Fruit fly (Drosophila melanogaster) whole organism, pupa: ENCODE measurements around the gene fit.

ENCODE experiments used
- CG10348 ChIP-seq: fragments of 200-800 bp; sonication (Bioruptor generic); IDR thresholded peaks from 2 replicates; pipeline ENCODE4 v1.3.6; 2022; ENCODE audit warnings: missing biosample characterization, missing genetic modification characterization
- CG12605 ChIP-seq: fragments of 200-800 bp; sonication (Bioruptor generic); IDR thresholded peaks from 2 replicates; pipeline ENCODE4 v1.3.6; 2022; ENCODE audit warnings: missing biosample characterization, missing genetic modification characterization
- CG13204 ChIP-seq: fragments of 200-800 bp; sonication (Bioruptor generic); optimal IDR thresholded peaks from 2 replicates; lab custom pipeline; 2018; ENCODE audit warnings: missing biosample characterization, mild to moderate bottlenecking, missing genetic modification characterization, moderate library complexity
- CG14655 ChIP-seq: fragments of 200-800 bp; sonication (Bioruptor generic); optimal IDR thresholded peaks from 3 replicates; lab custom pipeline; 2017; ENCODE audit warnings: mild to moderate bottlenecking, missing biosample characterization, missing genetic modification reagents, missing genetic modification characterization
- CG15710 ChIP-seq: fragments of 200-800 bp; sonication (Bioruptor generic); optimal IDR thresholded peaks from 2 replicates; lab custom pipeline; 2018; ENCODE audit warnings: missing biosample characterization, mild to moderate bottlenecking, missing genetic modification characterization, moderate library complexity
- CG17806 ChIP-seq: fragments of 200-800 bp; sonication (Bioruptor generic); optimal IDR thresholded peaks from 2 replicates; lab custom pipeline; 2018; ENCODE audit warnings: missing biosample characterization, mild to moderate bottlenecking, missing genetic modification characterization, moderate library complexity
- CG32121 ChIP-seq: fragments of 200-800 bp; sonication (Bioruptor generic); IDR thresholded peaks from 2 replicates; pipeline ENCODE4 v1.3.6; 2022; ENCODE audit warnings: missing biosample characterization, missing genetic modification characterization
- CG34367 ChIP-seq: fragments of 200-800 bp; sonication (Bioruptor generic); optimal IDR thresholded peaks from 2 replicates; lab custom pipeline; 2018; ENCODE audit warnings: missing biosample characterization, mild to moderate bottlenecking, missing genetic modification characterization
- CG4496 ChIP-seq: fragments of 200-800 bp; sonication (Bioruptor generic); IDR thresholded peaks from 3 replicates; pipeline ENCODE4 v1.3.6; 2022; ENCODE audit warnings: missing biosample characterization, missing genetic modification characterization
- CG8159 ChIP-seq: fragments of 200-800 bp; sonication (Bioruptor generic); optimal IDR thresholded peaks from 3 replicates; lab custom pipeline; 2018; ENCODE audit warnings: missing biosample characterization, mild to moderate bottlenecking, missing genetic modification characterization, moderate library complexity
- CG8301 ChIP-seq: fragments of 200-800 bp; sonication (Bioruptor generic); optimal IDR thresholded peaks from 2 replicates; lab custom pipeline; 2018; ENCODE audit warnings: missing biosample characterization, mild to moderate bottlenecking, missing genetic modification characterization
- CG9948 ChIP-seq: fragments of 200-800 bp; sonication (Bioruptor generic); optimal IDR thresholded peaks from 2 replicates; lab custom pipeline; 2018; ENCODE audit warnings: missing biosample characterization, mild to moderate bottlenecking, missing genetic modification characterization, moderate library complexity
- EcR ChIP-seq: fragments of 200-800 bp; sonication (Bioruptor generic); optimal IDR thresholded peaks from 3 replicates; lab custom pipeline; 2019; ENCODE audit warnings: missing biosample characterization, missing genetic modification characterization, mild to moderate bottlenecking, moderate library complexity, missing genetic modification reagents
- Ets98B ChIP-seq: fragments of 200-800 bp; sonication (Bioruptor generic); IDR thresholded peaks from 2 replicates; pipeline ENCODE4 v1.3.6; 2022; ENCODE audit warnings: missing biosample characterization, missing genetic modification characterization
- Pif1A ChIP-seq: fragments of 200-800 bp; sonication (Bioruptor generic); optimal IDR thresholded peaks from 3 replicates; lab custom pipeline; 2016; ENCODE audit warnings: missing biosample characterization, missing genetic modification characterization
- Pif1B ChIP-seq: fragments of 200-800 bp; sonication (Bioruptor generic); optimal IDR thresholded peaks from 3 replicates; lab custom pipeline; 2016; ENCODE audit warnings: missing biosample characterization, missing genetic modification characterization
- Snoo ChIP-seq: fragments of 200-800 bp; sonication (Bioruptor generic); optimal IDR thresholded peaks from 3 replicates; lab custom pipeline; 2017; ENCODE audit warnings: missing biosample characterization, mild to moderate bottlenecking, missing genetic modification characterization, inconsistent platforms
- fd96Ca ChIP-seq: fragments of 200-800 bp; sonication (Bioruptor generic); IDR thresholded peaks from 3 replicates; pipeline ENCODE4 v1.3.6; 2022; ENCODE audit warnings: missing biosample characterization, missing genetic modification characterization
- gl ChIP-seq: fragments of 200-800 bp; sonication (Bioruptor generic); optimal IDR thresholded peaks from 2 replicates; lab custom pipeline; 2018; ENCODE audit warnings: missing biosample characterization, mild to moderate bottlenecking, missing genetic modification characterization
- rn ChIP-seq: fragments of 200-800 bp; sonication (Bioruptor generic); IDR thresholded peaks from 2 replicates; pipeline ENCODE4 v1.3.6; 2022; ENCODE audit warnings: missing biosample characterization, missing genetic modification characterization

fit gene

DNA sequence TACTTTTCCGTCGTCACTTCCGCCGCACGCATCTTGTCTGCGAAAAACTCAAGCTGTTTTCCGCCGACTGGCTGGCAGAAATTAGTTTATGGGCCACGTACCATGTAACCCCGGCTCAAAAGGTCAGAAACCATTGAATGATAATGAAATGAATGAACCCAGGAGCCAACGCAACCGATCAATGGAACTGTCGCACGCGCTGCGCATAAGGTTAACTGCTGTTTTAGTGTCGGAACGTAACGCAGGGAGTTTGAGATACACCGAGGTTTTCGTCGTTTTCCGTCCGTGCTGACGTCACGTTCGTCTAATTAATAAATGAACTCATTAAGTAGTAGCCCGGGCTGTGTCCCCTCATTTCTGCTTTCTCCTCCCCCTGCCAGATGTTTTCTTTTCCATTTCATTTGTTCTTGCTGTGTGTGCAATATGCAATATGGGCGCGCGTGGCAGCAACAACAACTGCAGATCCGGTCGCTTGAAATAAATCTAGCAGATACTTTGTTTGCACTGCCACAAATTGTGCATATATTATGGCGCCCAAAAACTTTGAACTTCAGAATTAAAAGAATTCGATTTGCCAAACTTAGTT lies 25.9 kb downstream of the fit start:
- TF ChIP-seq CG9948 (tag; lab: Kevin White, UChicago): peak; percentile 8
- no peak for TF ChIP-seq CG8159 (tag; lab: Kevin White, UChicago)

DNA sequence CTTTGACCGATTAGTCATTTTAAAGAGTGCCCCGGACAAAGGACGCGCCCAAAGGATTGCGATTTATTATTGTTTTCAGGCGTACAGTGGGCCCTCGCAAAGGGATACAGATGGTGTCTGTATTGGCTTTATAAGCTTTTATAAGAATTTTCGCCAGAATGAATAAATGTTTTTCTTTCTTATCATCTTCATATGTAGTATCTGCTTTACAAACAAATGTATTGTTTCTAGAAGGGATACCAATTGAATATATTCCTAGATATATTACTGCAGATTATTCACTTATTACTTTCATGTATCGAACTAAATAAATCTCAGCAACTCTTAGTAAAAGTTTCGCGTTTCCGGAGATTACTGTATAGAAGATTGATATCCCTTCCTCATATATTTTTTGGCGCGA lies 26.7 kb downstream of the fit start:
- TF ChIP-seq CG9948 (tag; lab: Kevin White, UChicago) (no peak), CG13204 (GFP tag; lab: Kevin White, UChicago) (no peak), fd96Ca (GFP tag; lab: Robert Waterston, UW) (no peak), CG17806 (tag; lab: Kevin White, UChicago) (no peak), CG14655 (GFP tag; lab: Kevin White, UChicago) (peak; percentile 0), Ets98B (GFP tag; lab: Robert Waterston, UW) (no peak), CG4496 (GFP tag; lab: Robert Waterston, UW) (no peak), CG12605 (GFP tag; lab: Robert Waterston, UW) (no peak), Pif1B (GFP tag; lab: Kevin White, UChicago) (no peak), CG32121 (GFP tag; lab: Robert Waterston, UW) (no peak), Pif1A (no peak), CG34367 (no peak), gl (tag; lab: Kevin White, UChicago) (no peak), CG8159 (tag; lab: Kevin White, UChicago) (peak; percentile 30), CG15710 (no peak), CG8301 (tag; lab: Kevin White, UChicago) (no peak), Snoo (tag; lab: Kevin White, UChicago) (no peak)
- TF ChIP-seq, all 21 proteins: peak for 2

DNA sequence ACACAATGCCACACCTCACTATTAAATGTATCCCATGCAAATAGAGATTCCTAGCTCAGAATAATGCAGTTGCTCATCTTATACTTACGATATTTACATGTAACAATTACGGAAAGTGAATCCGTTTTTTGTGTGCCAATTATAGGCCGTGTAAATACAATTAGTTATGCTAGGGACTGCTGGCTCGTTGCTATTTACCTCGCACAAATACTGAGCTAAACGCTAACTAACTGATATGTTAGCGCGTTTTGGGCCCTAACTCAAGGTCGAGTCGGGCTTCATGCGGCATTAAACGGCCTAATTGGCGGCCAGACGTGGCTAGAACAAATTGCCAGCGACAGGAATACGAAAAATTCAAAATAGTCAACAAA lies 27.4 kb downstream of the fit start:
- no peak for TF ChIP-seq CG12605 (GFP tag; lab: Robert Waterston, UW)
- TF ChIP-seq CG17806 (tag; lab: Kevin White, UChicago): no peak
- no peak for TF ChIP-seq CG9948 (tag; lab: Kevin White, UChicago)
- TF ChIP-seq CG8301 (tag; lab: Kevin White, UChicago): no peak
- no peak for TF ChIP-seq CG4496 (GFP tag; lab: Robert Waterston, UW)

DNA sequence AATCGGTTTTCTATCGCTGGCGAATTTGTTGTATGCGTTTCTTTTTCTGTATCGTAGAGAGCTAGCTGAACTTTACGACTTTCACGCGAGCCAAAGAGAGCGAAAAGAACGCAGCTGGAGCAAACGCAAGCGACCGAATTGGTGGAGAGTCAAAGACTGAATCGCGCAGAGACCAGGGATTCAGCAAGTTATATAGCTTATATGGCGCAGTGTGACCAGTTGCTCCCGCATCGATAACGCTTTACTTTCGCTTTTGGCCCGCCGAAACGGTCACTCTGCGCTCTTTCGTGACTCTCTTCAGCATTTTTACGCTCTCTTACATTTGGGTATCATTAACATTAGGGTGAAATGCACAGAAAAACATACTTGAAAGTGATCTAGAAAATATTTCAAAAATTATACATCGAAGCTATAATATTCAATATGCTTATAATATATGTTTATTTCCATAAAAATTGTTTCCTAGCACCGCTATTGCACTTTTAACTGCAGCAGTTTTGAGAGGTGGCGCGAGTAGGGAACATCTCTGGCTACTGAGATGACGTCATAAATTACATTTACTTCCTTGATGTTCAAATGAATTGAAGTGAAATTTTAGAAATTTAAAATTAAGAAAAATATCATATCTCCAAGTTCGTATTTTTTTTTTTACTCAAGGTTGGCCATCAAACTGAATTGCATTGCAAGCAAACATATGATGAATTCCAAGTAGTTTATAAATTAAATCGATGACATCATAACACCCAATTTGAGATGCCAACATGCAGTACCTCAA lies 28.0 kb downstream of the fit start, which contains the start of gene glec:
Gene glec (minus strand): TSS at position 169 of the 775 bp plus-strand sequence.
- TF ChIP-seq Pif1A (peak; percentile 58), CG14655 (GFP tag; lab: Kevin White, UChicago) (peak; percentile 7), Pif1B (GFP tag; lab: Kevin White, UChicago) (peak; percentile 34), fd96Ca (GFP tag; lab: Robert Waterston, UW) (peak; percentile 59; the same call in 2 of the 3 replicates), CG9948 (tag; lab: Kevin White, UChicago) (peak; percentile 11), CG34367 (no peak), CG13204 (GFP tag; lab: Kevin White, UChicago) (peak; percentile 21), Ets98B (GFP tag; lab: Robert Waterston, UW) (no peak; the same call in none of the 2 replicates), CG4496 (GFP tag; lab: Robert Waterston, UW) (peak; percentile 55), Snoo (tag; lab: Kevin White, UChicago) (peak; percentile 35), CG15710 (peak; percentile 41), EcR (GFP tag; lab: Kevin White, UChicago) (peak; percentile 58), gl (tag; lab: Kevin White, UChicago) (peak; percentile 39), CG8301 (tag; lab: Kevin White, UChicago) (no peak), CG12605 (GFP tag; lab: Robert Waterston, UW) (peak; percentile 70), CG17806 (tag; lab: Kevin White, UChicago) (peak; percentile 9), CG32121 (GFP tag; lab: Robert Waterston, UW) (no peak)

DNA sequence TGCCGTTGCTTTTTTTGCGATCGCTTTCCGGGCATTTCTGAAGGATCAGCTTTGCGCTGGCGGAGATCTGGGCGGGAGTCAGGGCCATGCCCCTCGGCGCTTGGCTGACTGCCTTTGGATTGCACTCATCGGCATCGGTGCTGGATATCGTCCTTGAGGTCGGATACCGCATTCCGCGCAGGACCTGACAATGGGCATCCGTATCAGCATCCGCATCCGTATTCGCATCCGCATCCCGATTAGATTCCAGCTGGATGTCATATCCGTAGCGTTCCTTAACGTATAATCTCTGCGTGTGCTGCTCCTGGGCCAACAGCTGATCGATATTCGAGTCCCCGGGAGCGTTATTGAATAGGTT lies 28.8 kb downstream of the fit start:
- TF ChIP-seq fd96Ca (GFP tag; lab: Robert Waterston, UW) (peak; percentile 63; the same call in 2 of the 3 replicates), CG4496 (GFP tag; lab: Robert Waterston, UW) (no peak)

DNA sequence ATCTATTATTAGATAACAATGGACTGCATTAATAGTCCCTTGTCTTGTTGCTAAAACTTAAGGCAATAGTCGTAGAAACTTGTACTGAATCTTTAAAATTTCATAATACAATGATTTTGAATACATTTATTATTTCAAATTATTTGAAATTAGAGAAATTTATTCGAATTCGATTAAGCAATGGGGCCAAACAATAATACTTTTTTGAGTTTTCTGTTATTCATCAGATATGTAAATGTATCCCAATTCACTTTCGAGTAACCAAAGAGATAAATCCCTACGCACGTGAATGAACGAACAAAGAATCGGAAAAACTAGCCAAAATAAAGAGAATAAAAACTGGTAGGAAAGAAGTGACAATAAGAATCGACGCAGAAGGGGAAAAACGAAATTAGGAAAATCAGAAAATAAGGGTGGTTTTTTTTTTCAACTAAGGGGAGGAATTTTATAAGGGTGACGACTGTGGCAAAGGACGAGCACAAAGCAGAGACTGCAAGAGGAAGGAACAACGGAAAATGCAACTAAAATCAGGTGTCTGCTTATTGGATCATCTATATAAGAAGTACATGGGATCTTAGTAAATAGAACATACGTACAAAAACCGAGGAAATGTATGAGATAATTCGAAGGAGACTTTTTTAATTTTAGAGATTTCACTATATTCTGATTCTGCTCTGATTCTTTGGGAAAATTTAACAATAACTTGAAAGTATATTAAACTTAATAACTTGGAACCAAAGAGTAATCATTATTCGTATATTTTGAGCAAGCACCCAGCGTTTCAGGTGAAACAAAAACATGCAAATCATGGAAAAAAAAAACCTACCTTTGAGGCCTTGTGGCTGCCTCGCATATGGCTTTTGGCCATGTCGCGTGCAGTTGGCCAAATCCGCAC lies 29.4 kb downstream of the fit start:
- TF ChIP-seq CG4496 (GFP tag; lab: Robert Waterston, UW) (no peak), CG8159 (tag; lab: Kevin White, UChicago) (no peak), gl (tag; lab: Kevin White, UChicago) (no peak), Ets98B (GFP tag; lab: Robert Waterston, UW) (no peak), Snoo (tag; lab: Kevin White, UChicago) (no peak), fd96Ca (GFP tag; lab: Robert Waterston, UW) (no peak), CG10348 (GFP tag; lab: Robert Waterston, UW) (no peak), Pif1A (no peak), Pif1B (GFP tag; lab: Kevin White, UChicago) (no peak), CG8301 (tag; lab: Kevin White, UChicago) (no peak), rn (no peak)
